Fruit fly (Drosophila melanogaster): ENCODE data around the gene CG18622.

- TF ChIP-seq cyc (GFP tag; optimal IDR thresholded peaks at IDR 0.05) (no peak), CG8632 (GFP tag; optimal IDR thresholded peaks at IDR 0.05) (no peak)
Measured at dm6 chr3R:17014276-17014675, 26.7 kb upstream of the CG18622 start, which contains the start of gene Pxd.

All from whole organism, prepupa.